Worm (Caenorhabditis elegans) whole organism, L2 larva: ENCODE results near the gene srd-1.

Experiments
- elt-3 ChIP-seq: sonication (generic microtip); optimal IDR thresholded peaks from 2 replicates; lab custom pipeline; 2017; ENCODE audit warnings: missing biosample characterization, missing genetic modification characterization
- nhr-237 ChIP-seq: fragments of 150-350 bp; optimal IDR thresholded peaks from 2 replicates; lab custom pipeline; 2014; ENCODE audit warnings: missing biosample characterization, missing genetic modification characterization
- unc-62 ChIP-seq: fragments of 150-350 bp; optimal IDR thresholded peaks from 2 replicates; lab custom pipeline; 2014; ENCODE audit warnings: missing biosample characterization, missing genetic modification reagents, missing genetic modification characterization
- ztf-11 ChIP-seq: sonication (generic microtip); optimal IDR thresholded peaks from 2 replicates; lab custom pipeline; 2017; ENCODE audit warnings: missing biosample characterization, missing genetic modification characterization

ce11 chrII:10189369-10189768 is 6.8 kb upstream of the srd-1 start, which contains the start of gene cdc-25.4:
- no peak for TF ChIP-seq elt-3 (tag; lab: Kevin White, UChicago)
- TF ChIP-seq ztf-11, result no peak
- TF ChIP-seq unc-62 (GFP tag; lab: Kevin White, UChicago), result no peak
- TF ChIP-seq nhr-237 (tag; lab: Kevin White, UChicago), result no peak
